Worm (Caenorhabditis elegans): ENCODE data around the gene srg-9.

Gene srg-9

DNA sequence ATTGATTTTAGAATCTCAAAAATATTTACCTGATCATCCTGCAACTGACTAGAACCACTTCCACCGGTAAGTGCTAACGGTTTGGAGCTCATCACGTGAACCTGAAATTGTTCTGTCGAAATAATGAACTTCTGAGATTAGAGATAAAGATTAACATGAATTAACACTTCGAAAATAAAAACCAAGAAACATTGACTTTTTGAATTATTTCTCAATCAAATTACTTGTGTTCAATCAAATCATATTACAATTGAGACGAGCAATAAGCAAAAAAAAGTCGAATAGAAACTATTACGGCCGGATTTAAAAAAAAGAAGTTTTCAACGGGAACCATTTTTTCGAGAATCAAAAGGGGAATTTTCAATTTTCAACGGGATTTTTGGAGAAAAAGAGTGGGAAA is 10.8 kb downstream of the srg-9 start, which contains the start of gene bcas-2:
Gene bcas-2 (minus strand): TSS at position 101 of the 400 bp plus-strand sequence.
- TF ChIP-seq elt-2 (tag; optimal IDR thresholded peaks at IDR 0.05) (no peak), sup-37 (GFP tag; optimal IDR thresholded peaks at IDR 0.05) (no peak), ceh-88 (GFP tag; IDR thresholded peaks at IDR 0.05) (no peak), hpl-2 (GFP tag; optimal IDR thresholded peaks at IDR 0.05) (no peak), mef-2 (tag; optimal IDR thresholded peaks at IDR 0.05) (no peak), tlp-1 (tag; optimal IDR thresholded peaks at IDR 0.05) (no peak), lir-3 (tag; optimal IDR thresholded peaks at IDR 0.05; ENCODE audit: poor library complexity) (no peak), zag-1 (tag; optimal IDR thresholded peaks at IDR 0.05) (no peak)

DNA sequence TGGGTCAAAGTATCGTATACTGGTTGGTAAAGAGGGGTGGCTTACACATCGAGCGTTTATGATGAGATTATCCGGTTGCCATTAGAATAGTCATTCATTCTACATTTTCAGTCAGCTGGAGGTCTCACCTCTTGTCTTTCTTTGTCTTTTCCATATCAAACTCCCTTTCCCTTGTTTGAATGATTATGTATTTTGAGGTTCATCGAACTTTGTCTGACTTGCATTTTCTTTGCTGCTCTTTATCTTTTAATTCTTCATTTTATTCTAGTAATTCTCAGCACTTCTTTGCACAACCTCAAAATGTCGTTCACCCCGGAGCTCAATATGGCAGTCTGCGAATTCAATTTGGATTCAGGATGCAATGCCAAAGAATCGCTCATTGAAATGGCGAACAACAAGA is 16.0 kb downstream of the srg-9 start, which contains the start of gene T12A2.3:
Gene T12A2.3 (plus strand): TSS at position 301 of the 400 bp plus-strand sequence.
- TF ChIP-seq fkh-10 (GFP tag; optimal IDR thresholded peaks at IDR 0.05) (no peak), snpc-4 (tag; optimal IDR thresholded peaks at IDR 0.05) (no peak), elt-2 (tag; optimal IDR thresholded peaks at IDR 0.05) (no peak), tlp-1 (tag; optimal IDR thresholded peaks at IDR 0.05) (no peak), nhr-12 (tag; optimal IDR thresholded peaks at IDR 0.05) (no peak), lin-39 (tag; optimal IDR thresholded peaks at IDR 0.05) (no peak), sup-37 (GFP tag; optimal IDR thresholded peaks at IDR 0.05) (no peak), hlh-17 (GFP tag; optimal IDR thresholded peaks at IDR 0.05; ENCODE audit: borderline replicate concordance) (no peak), unc-30 (tag; optimal IDR thresholded peaks at IDR 0.05) (no peak), lin-15B (tag; optimal IDR thresholded peaks at IDR 0.05) (no peak), unc-86 (tag; optimal IDR thresholded peaks at IDR 0.05) (no peak), nhr-90 (tag; optimal IDR thresholded peaks at IDR 0.05; ENCODE audit: poor library complexity) (no peak), nhr-237 (tag; optimal IDR thresholded peaks at IDR 0.05) (no peak), irx-1 (tag; optimal IDR thresholded peaks at IDR 0.05) (no peak), C04F5.9 (tag; optimal IDR thresholded peaks at IDR 0.05) (no peak), sptf-1 (tag; optimal IDR thresholded peaks at IDR 0.05) (no peak), ceh-63 (GFP tag; optimal IDR thresholded peaks at IDR 0.05) (no peak), mef-2 (tag; optimal IDR thresholded peaks at IDR 0.05) (no peak)

DNA sequence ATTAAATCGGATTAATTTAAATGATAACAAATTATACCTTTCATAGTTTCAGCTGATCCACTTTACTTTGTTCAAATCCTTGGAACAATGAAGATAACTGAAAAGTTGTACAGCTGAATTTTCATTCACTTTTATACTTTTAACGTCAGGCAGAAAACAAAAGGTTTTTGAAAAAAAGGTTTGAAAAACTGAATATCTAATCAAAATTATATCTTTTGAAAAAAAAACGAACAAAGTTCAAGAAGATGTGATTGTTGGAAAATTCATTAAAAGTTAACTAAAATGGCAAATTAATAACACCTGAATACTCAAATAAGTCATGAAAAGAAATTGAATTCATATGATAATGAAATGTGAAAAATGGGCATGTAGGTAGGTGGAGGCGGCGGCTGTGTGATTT is 19.9 kb downstream of the srg-9 start, which contains the start of gene T12A2.21:
Gene T12A2.21 (minus strand): TSS at position 101 of the 400 bp plus-strand sequence.
- TF ChIP-seq elt-2 (tag; optimal IDR thresholded peaks at IDR 0.05) (no peak), hlh-17 (GFP tag; optimal IDR thresholded peaks at IDR 0.05; ENCODE audit: borderline replicate concordance) (no peak), unc-130 (tag; optimal IDR thresholded peaks at IDR 0.05) (no peak), nhr-47 (tag; optimal IDR thresholded peaks at IDR 0.05) (no peak), sptf-1 (tag; optimal IDR thresholded peaks at IDR 0.05) (no peak), unc-62 (GFP tag; optimal IDR thresholded peaks at IDR 0.05) (no peak), ces-1 (GFP tag; optimal IDR thresholded peaks at IDR 0.05) (no peak), swsn-7 (tag; optimal IDR thresholded peaks at IDR 0.05) (no peak), lir-3 (tag; optimal IDR thresholded peaks at IDR 0.05; ENCODE audit: poor library complexity) (no peak), sup-37 (GFP tag; optimal IDR thresholded peaks at IDR 0.05) (no peak), snu-23 (GFP tag; optimal IDR thresholded peaks at IDR 0.05) (no peak), lin-13 (GFP tag; optimal IDR thresholded peaks at IDR 0.05) (no peak), ztf-4 (tag; optimal IDR thresholded peaks at IDR 0.05) (no peak), zip-4 (GFP tag; optimal IDR thresholded peaks at IDR 0.05) (no peak), jun-1 (tag; optimal IDR thresholded peaks at IDR 0.05) (no peak), fkh-10 (GFP tag; optimal IDR thresholded peaks at IDR 0.05) (no peak), nhr-77 (tag; optimal IDR thresholded peaks at IDR 0.05) (no peak), irx-1 (tag; optimal IDR thresholded peaks at IDR 0.05) (no peak), nhr-71 (tag; optimal IDR thresholded peaks at IDR 0.05) (no peak), unc-86 (tag; optimal IDR thresholded peaks at IDR 0.05) (no peak)

- TF ChIP-seq grh-1 (GFP tag; IDR thresholded peaks at IDR 0.05) (no peak), nhr-76 (tag; optimal IDR thresholded peaks at IDR 0.05) (no peak), lsy-2 (tag; optimal IDR thresholded peaks at IDR 0.05) (no peak), ceh-82 (tag; optimal IDR thresholded peaks at IDR 0.05) (no peak), egl-27 (tag; optimal IDR thresholded peaks at IDR 0.05) (no peak), ceh-8 (GFP tag; optimal IDR thresholded peaks at IDR 0.05) (no peak), nhr-47 (tag; optimal IDR thresholded peaks at IDR 0.05) (no peak), ztf-4 (tag; optimal IDR thresholded peaks at IDR 0.05) (no peak), hlh-17 (GFP tag; optimal IDR thresholded peaks at IDR 0.05; ENCODE audit: borderline replicate concordance) (no peak), ets-5 (GFP tag; IDR thresholded peaks at IDR 0.05) (no peak), nhr-85 (tag) (no peak), mep-1 (tag; optimal IDR thresholded peaks at IDR 0.05) (peak; percentile 23), snu-23 (GFP tag; optimal IDR thresholded peaks at IDR 0.05) (no peak), ceh-63 (GFP tag; optimal IDR thresholded peaks at IDR 0.05) (no peak), ceh-90 (tag; optimal IDR thresholded peaks at IDR 0.05) (no peak), sox-4 (tag; optimal IDR thresholded peaks at IDR 0.05) (no peak), ceh-88 (GFP tag; IDR thresholded peaks at IDR 0.05) (no peak), unc-86 (tag; optimal IDR thresholded peaks at IDR 0.05) (no peak), pqm-1 (tag; optimal IDR thresholded peaks at IDR 0.05) (no peak), fos-1 (tag; optimal IDR thresholded peaks at IDR 0.05) (no peak), lin-13 (GFP tag; optimal IDR thresholded peaks at IDR 0.05) (no peak)
These were observed 24.7 kb downstream of the srg-9 start for ce11 chrIII:6231880-6232279.

Data from whole organism, L1 larva.